Fruit fly (Drosophila melanogaster) whole organism, prepupa: ENCODE measurements around the gene CG31125.

Source experiments
- CG1621 ChIP-seq: fragments of 200-800 bp; sonication (Bioruptor generic); optimal IDR thresholded peaks from 3 replicates; lab custom pipeline; 2018; ENCODE audit warnings: missing biosample characterization, mild to moderate bottlenecking, missing genetic modification characterization
- CG6163 ChIP-seq: fragments of 200-800 bp; sonication (Bioruptor generic); IDR thresholded peaks from 3 replicates; pipeline ENCODE4 v1.3.6; 2022; ENCODE audit warnings: missing biosample characterization, missing genetic modification characterization
- CG6276 ChIP-seq: fragments of 200-800 bp; sonication (Bioruptor generic); optimal IDR thresholded peaks from 2 replicates; lab custom pipeline; 2017; ENCODE audit warnings: missing biosample characterization, mild to moderate bottlenecking, missing genetic modification characterization
- CG8119 ChIP-seq: fragments of 200-800 bp; sonication (Bioruptor generic); IDR thresholded peaks from 3 replicates; pipeline ENCODE4 v1.3.6; 2022; ENCODE audit warnings: missing biosample characterization, missing genetic modification characterization
- CG9139 ChIP-seq: fragments of 200-800 bp; sonication (Bioruptor generic); optimal IDR thresholded peaks from 3 replicates; lab custom pipeline; 2017; ENCODE audit warnings: missing biosample characterization, mild to moderate bottlenecking, missing genetic modification characterization
- Eip75B ChIP-seq: fragments of 200-800 bp; sonication (Bioruptor generic); optimal IDR thresholded peaks from 3 replicates; lab custom pipeline; 2016; ENCODE audit warnings: missing biosample characterization, missing genetic modification characterization
- Hr38 ChIP-seq: sonication (Bioruptor generic); optimal IDR thresholded peaks from 2 replicates; lab custom pipeline; 2016; ENCODE audit warnings: missing biosample characterization, missing genetic modification characterization
- OdsH ChIP-seq: fragments of 200-800 bp; sonication (Bioruptor generic); optimal IDR thresholded peaks from 3 replicates; lab custom pipeline; 2016; ENCODE audit warnings: missing biosample characterization, missing genetic modification characterization
- acj6 ChIP-seq: fragments of 200-800 bp; sonication (Bioruptor generic); optimal IDR thresholded peaks from 3 replicates; lab custom pipeline; 2016; ENCODE audit warnings: missing biosample characterization, missing genetic modification characterization
- cyc ChIP-seq: fragments of 200-800 bp; sonication (Bioruptor generic); optimal IDR thresholded peaks from 3 replicates; lab custom pipeline; 2016; ENCODE audit warnings: missing biosample characterization, missing genetic modification characterization
- ss ChIP-seq, 2 experiments: fragments of 200-800 bp; sonication (Bioruptor generic); optimal IDR thresholded peaks; 2 replicates in 1 of 2; 3 replicates in 1 of 2; lab custom pipeline; 2017 to 2018; ENCODE audit warnings: mild to moderate bottlenecking in 2 of 2, missing biosample characterization in 2 of 2, missing genetic modification characterization in 2 of 2, moderate library complexity in 1 of 2
- vri ChIP-seq: fragments of 200-800 bp; sonication (Bioruptor generic); optimal IDR thresholded peaks from 3 replicates; lab custom pipeline; 2016; ENCODE audit warnings: missing biosample characterization, mild to moderate bottlenecking, missing genetic modification characterization

DNA sequence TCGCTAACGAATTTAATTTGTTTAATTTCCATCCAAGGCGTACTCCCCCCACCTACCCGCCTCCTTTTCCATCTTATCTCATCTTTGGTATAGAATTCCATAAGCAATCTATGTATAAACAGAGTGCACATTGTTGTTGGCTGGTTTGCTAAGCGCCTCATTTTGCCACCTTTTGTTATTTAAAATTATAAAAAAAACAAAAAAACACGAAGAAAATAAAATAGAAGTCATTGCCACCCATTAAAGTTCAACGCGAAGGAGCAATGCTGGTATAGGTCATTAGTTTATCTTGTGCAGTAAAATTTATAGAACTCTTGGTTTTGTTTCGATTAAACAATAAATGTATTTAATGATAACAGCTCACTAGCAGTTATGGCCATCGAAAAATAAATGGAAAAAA, 20.3 kb downstream of the CG31125 start:
- TF ChIP-seq CG8119 = no peak
- TF ChIP-seq Hr38 (GFP tag; lab: Kevin White, UChicago) = no peak
- TF ChIP-seq CG6163 (GFP tag; lab: Robert Waterston, UW) = no peak
- no peak for TF ChIP-seq ss (GFP tag; optimal IDR thresholded peaks at IDR 0.05; lab: Kevin White, UChicago)
- no peak for TF ChIP-seq CG1621
- no peak for TF ChIP-seq acj6 (GFP tag; lab: Kevin White, UChicago)
- no peak for TF ChIP-seq cyc (GFP tag; lab: Kevin White, UChicago)
- TF ChIP-seq Eip75B (GFP tag; lab: Kevin White, UChicago) = no peak
- TF ChIP-seq vri (GFP tag; lab: Kevin White, UChicago) = no peak
- no peak for TF ChIP-seq OdsH (GFP tag; lab: Kevin White, UChicago)
- no peak for TF ChIP-seq CG9139 (GFP tag; lab: Kevin White, UChicago)
- no peak for TF ChIP-seq CG6276 (GFP tag; lab: Kevin White, UChicago)
